Worm (Caenorhabditis elegans): ENCODE results near the gene lpin-1.

lpin-1 gene

DNA sequence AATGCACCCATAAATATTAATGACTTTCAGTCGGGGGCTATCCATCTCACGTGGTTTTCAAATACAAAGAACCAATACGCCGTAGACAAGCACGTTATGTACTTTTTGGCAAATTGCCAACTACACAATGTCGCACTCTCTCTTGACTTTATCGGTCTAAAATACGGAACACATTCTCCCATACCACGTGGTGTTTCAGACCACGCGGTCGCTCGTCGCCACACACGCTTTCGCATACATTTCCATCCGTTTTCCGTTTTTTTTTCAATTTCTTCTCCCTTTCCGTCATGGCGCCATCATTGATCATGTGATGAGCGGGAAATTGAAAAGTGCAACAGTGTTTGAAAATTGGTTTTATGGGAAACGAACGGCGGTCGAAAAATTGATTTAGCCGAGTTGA is 4.6 kb upstream of the lpin-1 start:
- TF ChIP-seq mdl-1 (tag; optimal IDR thresholded peaks at IDR 0.05), result peak; percentile 94
- no peak for TF ChIP-seq skn-1 (tag; optimal IDR thresholded peaks at IDR 0.05)
- TF ChIP-seq pqm-1 (tag; optimal IDR thresholded peaks at IDR 0.05), result peak; percentile 75
- peak; percentile 86 for TF ChIP-seq pha-4 (tag; optimal IDR thresholded peaks at IDR 0.05)
- peak; percentile 6 for TF ChIP-seq lin-39 (tag; optimal IDR thresholded peaks at IDR 0.05)
- peak; percentile 59 for TF ChIP-seq lin-15B (tag; optimal IDR thresholded peaks at IDR 0.05)
- peak; percentile 95 for TF ChIP-seq nhr-23 (tag; optimal IDR thresholded peaks at IDR 0.05)
- peak; percentile 86 for TF ChIP-seq tbx-2 (tag; optimal IDR thresholded peaks at IDR 0.05)
- TF ChIP-seq elt-2 (tag; optimal IDR thresholded peaks at IDR 0.05), result peak; percentile 96
- peak; percentile 89 for TF ChIP-seq lsy-12 (tag; optimal IDR thresholded peaks at IDR 0.05)
- TF ChIP-seq fkh-2 (tag; optimal IDR thresholded peaks at IDR 0.05), result no peak
- peak; percentile 88 for TF ChIP-seq jun-1 (tag; optimal IDR thresholded peaks at IDR 0.05)
- no peak for TF ChIP-seq ceh-9 (tag; optimal IDR thresholded peaks at IDR 0.05)
- TF ChIP-seq R02D3.7 (tag; optimal IDR thresholded peaks at IDR 0.05), result peak; percentile 10
- TF ChIP-seq nfya-1 (tag; optimal IDR thresholded peaks at IDR 0.05; ENCODE audit: insufficient read depth), result peak; percentile 67
- peak; percentile 33 for TF ChIP-seq ztf-4 (tag; optimal IDR thresholded peaks at IDR 0.05)
- TF ChIP-seq fos-1 (tag; optimal IDR thresholded peaks at IDR 0.05), result no peak
- peak in 1 of 3 experiments; percentile 67 for TF ChIP-seq elt-3 (tag; optimal IDR thresholded peaks at IDR 0.05)
- no peak for TF ChIP-seq ztf-11 (tag; optimal IDR thresholded peaks at IDR 0.05)
- TF ChIP-seq ama-1 (optimal IDR thresholded peaks at IDR 0.05), result peak; percentile 45
- TF ChIP-seq nhr-43 (tag; optimal IDR thresholded peaks at IDR 0.05; ENCODE audit: poor library complexity, severe bottlenecking), result peak; percentile 98
- peak; percentile 95 for TF ChIP-seq nhr-25 (tag; optimal IDR thresholded peaks at IDR 0.05)
- no peak for TF ChIP-seq nhr-11 (tag; optimal IDR thresholded peaks at IDR 0.05)
- no peak for TF ChIP-seq ceh-16 (tag; optimal IDR thresholded peaks at IDR 0.05)
- TF ChIP-seq snpc-4 (tag; optimal IDR thresholded peaks at IDR 0.05), result peak; percentile 59
- TF ChIP-seq egl-5 (tag; optimal IDR thresholded peaks at IDR 0.05), result peak; percentile 87
- TF ChIP-seq elt-1 (tag; optimal IDR thresholded peaks at IDR 0.05), result peak; percentile 58
- TF ChIP-seq nhr-67 (tag; optimal IDR thresholded peaks at IDR 0.05), result no peak

DNA sequence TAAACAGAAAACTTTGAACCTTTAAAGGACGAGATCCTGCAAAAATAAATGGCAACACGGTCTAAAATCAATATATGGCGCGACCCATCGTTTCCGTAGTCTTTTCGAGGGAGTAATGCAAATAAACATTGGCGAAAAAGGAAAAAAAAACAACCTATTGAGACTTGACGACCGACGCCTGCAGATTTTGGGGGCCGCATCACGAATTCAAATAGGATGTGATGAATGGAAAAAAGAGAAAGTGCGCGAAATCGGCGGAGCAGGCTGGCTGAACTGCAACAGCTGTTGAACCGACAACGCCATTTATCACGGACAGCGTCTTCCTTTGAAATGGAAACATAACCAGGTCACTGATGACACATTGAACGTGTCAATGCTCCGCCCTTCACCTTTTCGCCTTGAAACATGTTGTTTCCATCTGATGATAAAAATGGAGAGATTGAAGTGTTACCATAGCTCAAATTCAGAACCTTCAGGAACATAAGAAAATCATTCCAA is 4.0 kb upstream of the lpin-1 start:
- TF ChIP-seq unc-39 (tag; optimal IDR thresholded peaks at IDR 0.05), result no peak
- TF ChIP-seq ama-1 (optimal IDR thresholded peaks at IDR 0.05), result peak; percentile 54
- no peak for TF ChIP-seq lin-15B (tag; optimal IDR thresholded peaks at IDR 0.05)
- no peak for TF ChIP-seq nhr-11 (tag; optimal IDR thresholded peaks at IDR 0.05)
- TF ChIP-seq nhr-43 (tag; optimal IDR thresholded peaks at IDR 0.05; ENCODE audit: poor library complexity, severe bottlenecking), result peak; percentile 36
- TF ChIP-seq ztf-4 (tag; optimal IDR thresholded peaks at IDR 0.05), result no peak
- no peak for TF ChIP-seq nhr-25 (tag; optimal IDR thresholded peaks at IDR 0.05)
- no peak for TF ChIP-seq tbx-2 (tag; optimal IDR thresholded peaks at IDR 0.05)
- no peak for TF ChIP-seq fkh-10 (GFP tag; optimal IDR thresholded peaks at IDR 0.05)
- TF ChIP-seq fkh-2 (tag; optimal IDR thresholded peaks at IDR 0.05), result no peak
- TF ChIP-seq lin-39 (tag; optimal IDR thresholded peaks at IDR 0.05), result peak; percentile 72
- no peak for TF ChIP-seq nhr-67 (tag; optimal IDR thresholded peaks at IDR 0.05)
- TF ChIP-seq fos-1 (tag; optimal IDR thresholded peaks at IDR 0.05), result no peak
- no peak for TF ChIP-seq skn-1 (tag; optimal IDR thresholded peaks at IDR 0.05)

DNA sequence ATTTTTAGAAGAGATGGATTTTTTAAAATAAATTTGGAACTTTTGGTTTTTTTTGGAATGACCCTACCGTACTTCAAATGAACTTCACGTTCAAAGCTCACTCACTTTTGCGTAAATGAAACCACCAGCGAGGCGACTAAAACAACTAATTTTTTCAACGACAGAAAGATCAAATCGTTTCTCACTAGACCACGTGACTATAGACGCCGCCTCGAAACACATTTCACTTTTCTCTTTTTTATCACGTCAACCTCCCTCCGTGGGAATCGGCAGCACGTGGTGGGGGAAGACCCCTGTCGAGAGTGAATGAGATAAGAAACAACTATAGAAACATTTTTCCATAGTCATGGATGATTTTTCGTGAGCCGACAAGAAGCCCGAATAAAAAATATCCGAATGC is 3.4 kb upstream of the lpin-1 start:
- TF ChIP-seq nhr-67 (tag; optimal IDR thresholded peaks at IDR 0.05) (no peak), egl-5 (tag; optimal IDR thresholded peaks at IDR 0.05) (peak; percentile 13), nhr-76 (tag; optimal IDR thresholded peaks at IDR 0.05) (no peak), jun-1 (tag; optimal IDR thresholded peaks at IDR 0.05) (peak; percentile 68), lsy-12 (tag; optimal IDR thresholded peaks at IDR 0.05) (peak; percentile 55), ztf-4 (tag; optimal IDR thresholded peaks at IDR 0.05) (peak; percentile 54), mml-1 (tag; optimal IDR thresholded peaks at IDR 0.05) (peak; percentile 14), aly-2 (tag; optimal IDR thresholded peaks at IDR 0.05) (no peak), nhr-23 (tag; optimal IDR thresholded peaks at IDR 0.05) (peak; percentile 76), R02D3.7 (tag; optimal IDR thresholded peaks at IDR 0.05) (no peak), nhr-11 (tag; optimal IDR thresholded peaks at IDR 0.05) (no peak), pqm-1 (tag; optimal IDR thresholded peaks at IDR 0.05) (peak; percentile 87), elt-2 (tag; optimal IDR thresholded peaks at IDR 0.05) (peak; percentile 92), nhr-77 (tag; optimal IDR thresholded peaks at IDR 0.05) (no peak), ceh-16 (tag; optimal IDR thresholded peaks at IDR 0.05) (no peak), elt-1 (tag; optimal IDR thresholded peaks at IDR 0.05) (peak; percentile 73), pha-4 (tag; optimal IDR thresholded peaks at IDR 0.05) (peak; percentile 68), ama-1 (optimal IDR thresholded peaks at IDR 0.05) (peak; percentile 84), elt-3 (tag; optimal IDR thresholded peaks at IDR 0.05) (no peak), unc-62 (GFP tag; optimal IDR thresholded peaks at IDR 0.05) (no peak), nhr-25 (tag; optimal IDR thresholded peaks at IDR 0.05) (peak; percentile 91), sea-2 (GFP tag; optimal IDR thresholded peaks at IDR 0.05) (no peak), nhr-43 (tag; optimal IDR thresholded peaks at IDR 0.05; ENCODE audit: poor library complexity, severe bottlenecking) (peak; percentile 91), zag-1 (tag; optimal IDR thresholded peaks at IDR 0.05) (no peak), lin-39 (tag; optimal IDR thresholded peaks at IDR 0.05) (peak; percentile 30), daf-12 (tag; optimal IDR thresholded peaks at IDR 0.05) (no peak), nfya-1 (tag; optimal IDR thresholded peaks at IDR 0.05; ENCODE audit: insufficient read depth) (peak; percentile 73), ZK546.5 (tag; optimal IDR thresholded peaks at IDR 0.05) (no peak), eor-1 (tag; optimal IDR thresholded peaks at IDR 0.05) (no peak), snpc-4 (tag; optimal IDR thresholded peaks at IDR 0.05) (peak; percentile 48), tbx-2 (tag; optimal IDR thresholded peaks at IDR 0.05) (peak; percentile 49), mdl-1 (tag; optimal IDR thresholded peaks at IDR 0.05) (peak; percentile 94), fkh-10 (GFP tag; optimal IDR thresholded peaks at IDR 0.05) (no peak)

All from whole organism, L3 larva.